Worm (Caenorhabditis elegans) whole organism, young adult: ENCODE measurements around the gene tcl-2.

Experiments used
- B0019.2 ChIP-seq: fragments of 200-800 bp; sonication (Bioruptor generic); conservative IDR thresholded peaks from 2 replicates; pipeline ENCODE4 v1.3.6; 2022; ENCODE audit warnings: missing genetic modification reagents, missing genetic modification characterization, missing compliant biosample characterization
- B0336.3 ChIP-seq: fragments of 200-800 bp; sonication (Bioruptor generic); IDR thresholded peaks from 2 replicates; pipeline ENCODE4 v1.3.6; 2022; ENCODE audit warnings: missing genetic modification characterization, missing compliant biosample characterization
- D2030.7 ChIP-seq: fragments of 200-800 bp; sonication (Bioruptor generic); IDR thresholded peaks from 2 replicates; pipeline ENCODE4 v1.3.6; 2022; ENCODE audit warnings: missing genetic modification reagents, missing genetic modification characterization, missing compliant biosample characterization
- F10E7.11 ChIP-seq: sonication (generic microtip); optimal IDR thresholded peaks from 2 replicates; lab custom pipeline; 2017; ENCODE audit warnings: mild to moderate bottlenecking, missing genetic modification characterization, moderate library complexity, missing compliant biosample characterization
- F37B4.10 ChIP-seq: fragments of 200-800 bp; sonication (Bioruptor generic); IDR thresholded peaks from 2 replicates; pipeline ENCODE4 v1.3.6; 2022; ENCODE audit warnings: missing genetic modification characterization, missing compliant biosample characterization
- F49E8.2 ChIP-seq: sonication (generic microtip); optimal IDR thresholded peaks from 3 replicates; lab custom pipeline; 2017; ENCODE audit warnings: missing genetic modification characterization, mild to moderate bottlenecking, missing compliant biosample characterization, antibody characterized with exemption, moderate library complexity; ENCODE audit not compliant: insufficient read depth
- F57A8.1 ChIP-seq: fragments of 200-800 bp; sonication (Bioruptor generic); optimal IDR thresholded peaks from 2 replicates; lab custom pipeline; 2018; ENCODE audit warnings: mild to moderate bottlenecking, missing genetic modification characterization, moderate library complexity, missing compliant biosample characterization
- K11D2.4 ChIP-seq: fragments of 200-800 bp; sonication (Bioruptor generic); IDR thresholded peaks from 2 replicates; pipeline ENCODE4 v1.3.6; 2022; ENCODE audit warnings: missing genetic modification reagents, missing genetic modification characterization, missing compliant biosample characterization
- T07F8.4 ChIP-seq: sonication (generic microtip); optimal IDR thresholded peaks from 2 replicates; lab custom pipeline; 2016; ENCODE audit warnings: mild to moderate bottlenecking, missing genetic modification characterization, moderate library complexity, missing compliant biosample characterization
- Y56A3A.18 ChIP-seq: fragments of 200-800 bp; sonication (Bioruptor generic); IDR thresholded peaks from 2 replicates; pipeline ENCODE4 v1.3.6; 2022; ENCODE audit warnings: missing genetic modification reagents, missing genetic modification characterization, missing compliant biosample characterization
- ZK185.1 ChIP-seq: sonication (generic microtip); optimal IDR thresholded peaks from 2 replicates; lab custom pipeline; 2016; ENCODE audit warnings: mild to moderate bottlenecking, missing genetic modification characterization, missing compliant biosample characterization; ENCODE audit not compliant: poor library complexity, severe bottlenecking
- akir-1 ChIP-seq: fragments of 200-800 bp; sonication (Bioruptor generic); optimal IDR thresholded peaks from 2 replicates; lab custom pipeline; 2018; ENCODE audit warnings: mild to moderate bottlenecking, missing genetic modification characterization, moderate library complexity, missing compliant biosample characterization
- atf-7 ChIP-seq: sonication (generic microtip); optimal IDR thresholded peaks from 2 replicates; lab custom pipeline; 2017; ENCODE audit warnings: mild to moderate bottlenecking, missing genetic modification characterization, missing compliant biosample characterization
- athp-1 ChIP-seq: sonication (generic microtip); optimal IDR thresholded peaks from 2 replicates; lab custom pipeline; 2017; ENCODE audit warnings: mild to moderate bottlenecking, missing genetic modification characterization, missing compliant biosample characterization
- attf-3 ChIP-seq: fragments of 200-800 bp; sonication (Bioruptor generic); conservative IDR thresholded peaks from 2 replicates; pipeline ENCODE4 v1.3.6; 2022; ENCODE audit warnings: missing genetic modification reagents, missing genetic modification characterization, missing compliant biosample characterization
- ccch-3 ChIP-seq: fragments of 200-800 bp; sonication (Bioruptor generic); optimal IDR thresholded peaks from 2 replicates; lab custom pipeline; 2018; ENCODE audit warnings: mild to moderate bottlenecking, missing genetic modification characterization, missing compliant biosample characterization
- cebp-2 ChIP-seq: fragments of 200-800 bp; sonication (Bioruptor generic); IDR thresholded peaks from 2 replicates; pipeline ENCODE4 v1.3.6; 2022; ENCODE audit warnings: missing genetic modification characterization, missing compliant biosample characterization
- ceh-100 ChIP-seq: fragments of 200-800 bp; sonication (Bioruptor generic); IDR thresholded peaks from 2 replicates; pipeline ENCODE4 v1.3.6; 2022; ENCODE audit warnings: missing genetic modification reagents, missing genetic modification characterization, missing compliant biosample characterization
- chd-7 ChIP-seq: sonication (generic microtip); optimal IDR thresholded peaks from 2 replicates; lab custom pipeline; 2016; ENCODE audit warnings: mild to moderate bottlenecking, missing genetic modification characterization, moderate library complexity, missing compliant biosample characterization
- dpff-1 ChIP-seq: sonication (generic microtip); optimal IDR thresholded peaks from 2 replicates; lab custom pipeline; 2017; ENCODE audit warnings: mild to moderate bottlenecking, missing genetic modification characterization, missing compliant biosample characterization
- egl-18 ChIP-seq: fragments of 200-800 bp; sonication (Bioruptor generic); IDR thresholded peaks from 2 replicates; pipeline ENCODE4 v1.3.6; 2022; ENCODE audit warnings: missing genetic modification reagents, missing genetic modification characterization, missing compliant biosample characterization
- ekl-4 ChIP-seq: fragments of 200-800 bp; sonication (Bioruptor generic); IDR thresholded peaks from 2 replicates; pipeline ENCODE4 v1.3.6; 2022; ENCODE audit warnings: missing genetic modification reagents, missing genetic modification characterization, missing compliant biosample characterization
- ets-4 ChIP-seq: fragments of 200-800 bp; sonication (Bioruptor generic); optimal IDR thresholded peaks from 2 replicates; lab custom pipeline; 2018; ENCODE audit warnings: mild to moderate bottlenecking, missing genetic modification characterization, missing compliant biosample characterization
- fkh-3 ChIP-seq: sonication (generic microtip); optimal IDR thresholded peaks from 2 replicates; lab custom pipeline; 2016; ENCODE audit warnings: mild to moderate bottlenecking, missing genetic modification characterization, missing compliant biosample characterization
- hmg-1.2 ChIP-seq: fragments of 200-800 bp; sonication (Bioruptor generic); IDR thresholded peaks from 2 replicates; pipeline ENCODE4 v1.3.6; 2022; ENCODE audit warnings: missing genetic modification reagents, missing genetic modification characterization, missing compliant biosample characterization
- hsf-1 ChIP-seq: fragments of 200-800 bp; sonication (Bioruptor generic); IDR thresholded peaks from 2 replicates; pipeline ENCODE4 v1.3.6; 2022; ENCODE audit warnings: missing genetic modification reagents, missing genetic modification characterization, missing compliant biosample characterization
- let-526 ChIP-seq: fragments of 200-800 bp; sonication (Bioruptor generic); IDR thresholded peaks from 2 replicates; pipeline ENCODE4 v1.3.6; 2022; ENCODE audit warnings: missing genetic modification reagents, missing genetic modification characterization, missing compliant biosample characterization
- lin-35 ChIP-seq, 3 experiments: fragments of 150-350 bp in 2 of 3; sonication (generic microtip) in 1 of 3; optimal IDR thresholded peaks; 2 replicates each; lab custom pipeline; 2014 to 2018; ENCODE audit warnings: missing biosample characterization in 3 of 3, missing genetic modification characterization in 3 of 3, missing genetic modification reagents in 3 of 3
- lin-54 ChIP-seq: fragments of 200-800 bp; sonication (Bioruptor generic); optimal IDR thresholded peaks from 2 replicates; lab custom pipeline; 2018; ENCODE audit warnings: mild to moderate bottlenecking, missing genetic modification characterization, missing compliant biosample characterization
- lir-1 ChIP-seq: fragments of 200-800 bp; sonication (Bioruptor generic); conservative IDR thresholded peaks from 2 replicates; pipeline ENCODE4 v1.3.6; 2022; ENCODE audit warnings: missing genetic modification reagents, missing genetic modification characterization, missing compliant biosample characterization
- madf-3 ChIP-seq: fragments of 200-800 bp; sonication (Bioruptor generic); IDR thresholded peaks from 2 replicates; pipeline ENCODE4 v1.3.6; 2022; ENCODE audit warnings: missing genetic modification reagents, missing genetic modification characterization, missing compliant biosample characterization
- mxl-1 ChIP-seq: sonication (generic microtip); optimal IDR thresholded peaks from 2 replicates; lab custom pipeline; 2016; ENCODE audit warnings: missing genetic modification characterization, missing compliant biosample characterization
- nfyb-1 ChIP-seq: fragments of 200-800 bp; sonication (Bioruptor generic); IDR thresholded peaks from 2 replicates; pipeline ENCODE4 v1.3.6; 2022; ENCODE audit warnings: missing genetic modification reagents, missing genetic modification characterization, missing compliant biosample characterization
- pbrm-1 ChIP-seq: fragments of 200-800 bp; sonication (Bioruptor generic); IDR thresholded peaks from 2 replicates; pipeline ENCODE4 v1.3.6; 2022; ENCODE audit warnings: missing genetic modification reagents, missing genetic modification characterization, missing compliant biosample characterization
- rpc-1 ChIP-seq, 2 experiments: fragments of 150-350 bp in 1 of 2; sonication (generic microtip) in 1 of 2; optimal IDR thresholded peaks; 2 replicates each; lab custom pipeline; 2014 to 2018; ENCODE audit warnings: missing biosample characterization in 1 of 2, missing genetic modification characterization in 1 of 2, missing genetic modification reagents in 1 of 2, missing genotype in 1 of 2
- snpc-1.1 ChIP-seq: sonication (generic microtip); optimal IDR thresholded peaks from 2 replicates; lab custom pipeline; 2017; ENCODE audit warnings: missing genetic modification characterization, mild to moderate bottlenecking, missing compliant biosample characterization, antibody characterized with exemption, moderate library complexity, missing genotype, missing genetic modification reagents; ENCODE audit not compliant: insufficient read depth
- snpc-3.4 ChIP-seq: sonication (generic microtip); optimal IDR thresholded peaks from 2 replicates; lab custom pipeline; 2017; ENCODE audit warnings: missing genetic modification characterization, mild to moderate bottlenecking, missing compliant biosample characterization, antibody characterized with exemption, moderate library complexity, missing genotype, missing genetic modification reagents
- somi-1 ChIP-seq: fragments of 200-800 bp; sonication (Bioruptor generic); optimal IDR thresholded peaks from 2 replicates; lab custom pipeline; 2018; ENCODE audit warnings: mild to moderate bottlenecking, missing genetic modification characterization, missing compliant biosample characterization
- zfh-2 ChIP-seq: fragments of 200-800 bp; sonication (Bioruptor generic); conservative IDR thresholded peaks from 2 replicates; pipeline ENCODE4 v1.3.6; 2022; ENCODE audit warnings: missing genetic modification reagents, missing genetic modification characterization, missing compliant biosample characterization
- ztf-28 ChIP-seq: fragments of 200-800 bp; sonication (Bioruptor generic); IDR thresholded peaks from 2 replicates; pipeline ENCODE4 v1.3.6; 2022; ENCODE audit warnings: missing genetic modification reagents, missing genetic modification characterization, missing compliant biosample characterization

Gene tcl-2

ce11 chrIV:143807-144371 is 35.0 kb upstream of the tcl-2 start (continued):
- TF ChIP-seq T07F8.4: peak; percentile 7
- TF ChIP-seq ets-4 (GFP tag; lab: Kevin White, UChicago): no peak
- TF ChIP-seq cebp-2 (GFP tag; lab: Robert Waterston, UW): peak; percentile 55; the same call in 1 of the 2 replicates
- TF ChIP-seq atf-7: no peak
- TF ChIP-seq ZK185.1 (tag; lab: Kevin White, UChicago): no peak
- 0 out of 2 replicates have a peak, but pooled peaks have one; percentile 50 for TF ChIP-seq ztf-28 (GFP tag; lab: Robert Waterston, UW)
- TF ChIP-seq ceh-100: peak; percentile 20; the same call in 1 of the 2 replicates
- TF ChIP-seq F10E7.11 (tag; lab: Kevin White, UChicago): peak; percentile 58
- TF ChIP-seq Y56A3A.18 (GFP tag; lab: Robert Waterston, UW): 0 out of 2 replicates have a peak, but pooled peaks have one; percentile 54
- TF ChIP-seq akir-1: peak; percentile 25
- TF ChIP-seq madf-3 (GFP tag; lab: Robert Waterston, UW): no peak
- TF ChIP-seq athp-1 (tag; lab: Kevin White, UChicago): peak; percentile 55
- TF ChIP-seq attf-3: peak; percentile 67
- no peak for TF ChIP-seq B0019.2
- TF ChIP-seq mxl-1 (tag; lab: Kevin White, UChicago): peak; percentile 75
- TF ChIP-seq egl-18 (GFP tag; lab: Robert Waterston, UW): no peak
- TF ChIP-seq D2030.7 (GFP tag; lab: Robert Waterston, UW): peak; percentile 76
- peak; percentile 75 for TF ChIP-seq ekl-4 (GFP tag; lab: Robert Waterston, UW)
- TF ChIP-seq dpff-1 (tag; lab: Kevin White, UChicago): no peak
- TF ChIP-seq F37B4.10 (GFP tag; lab: Robert Waterston, UW): 0 out of 2 replicates have a peak, but pooled peaks have one; percentile 78
- peak; percentile 3 for TF ChIP-seq F57A8.1
- no peak for TF ChIP-seq B0336.3 (GFP tag; lab: Robert Waterston, UW)
- TF ChIP-seq nfyb-1 (GFP tag; lab: Robert Waterston, UW): peak; percentile 79
- peak; percentile 54; the same call in 1 of the 2 replicates for TF ChIP-seq pbrm-1 (GFP tag; lab: Robert Waterston, UW)
- peak; percentile 70 for TF ChIP-seq rpc-1 (optimal IDR thresholded peaks at IDR 0.05; lab: Kevin White, UChicago)
- TF ChIP-seq rpc-1 (tag; optimal IDR thresholded peaks at IDR 0.05; lab: Kevin White, UChicago): peak; percentile 84
- TF ChIP-seq lir-1: 0 out of 2 replicates have a peak, but pooled peaks have one; percentile 14
- TF ChIP-seq snpc-1.1 (tag; lab: Kevin White, UChicago): no peak
- no peak for TF ChIP-seq let-526 (GFP tag; lab: Robert Waterston, UW)
- no peak for TF ChIP-seq hsf-1 (GFP tag; lab: Robert Waterston, UW)
- peak; percentile 53 for TF ChIP-seq lin-54 (GFP tag; lab: Kevin White, UChicago)
- TF ChIP-seq lin-35 (GFP tag; optimal IDR thresholded peaks at IDR 0.05; lab: Kevin White, UChicago): peak in 1 of 3 experiments; percentile 11
- TF ChIP-seq, all 124 proteins: peak for 62

- TF ChIP-seq zfh-2: peak; percentile 48; the same call in 1 of the 2 replicates
- TF ChIP-seq attf-3: peak; percentile 46; the same call in 1 of the 2 replicates
- TF ChIP-seq chd-7 (tag; lab: Kevin White, UChicago): no peak
- TF ChIP-seq fkh-3 (tag; lab: Kevin White, UChicago): no peak
These were observed 31.1 kb upstream of the tcl-2 start, which contains the start of gene col-99 for ce11 chrIV:147819-148218. TSS of gene col-99 (minus strand) at chrIV:147919.

DNA sequence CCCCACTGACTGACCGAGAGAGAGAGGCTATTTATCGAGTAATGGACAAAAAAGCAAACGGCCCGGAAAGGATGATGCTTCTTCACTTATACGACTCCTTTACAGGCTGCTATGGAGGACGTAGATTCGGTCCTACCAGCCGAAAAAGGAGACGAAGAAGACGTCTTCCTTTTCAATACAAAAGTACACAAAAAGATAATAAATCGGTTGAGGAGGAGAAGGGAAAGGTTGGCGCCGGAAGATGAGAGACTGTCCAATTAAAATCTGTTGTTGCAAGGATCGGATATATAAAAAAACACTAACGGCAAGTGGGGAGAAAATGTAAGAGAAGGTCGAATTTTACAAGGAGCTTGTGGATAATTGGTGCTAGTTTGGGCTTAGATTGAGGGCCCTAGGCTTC is 30.1 kb upstream of the tcl-2 start:
- TF ChIP-seq somi-1 (GFP tag; lab: Kevin White, UChicago) (no peak), F49E8.2 (tag; lab: Kevin White, UChicago) (no peak), hmg-1.2 (GFP tag; lab: Robert Waterston, UW) (no peak), snpc-3.4 (tag; lab: Kevin White, UChicago) (no peak), zfh-2 (no peak), ccch-3 (GFP tag; lab: Kevin White, UChicago) (no peak), K11D2.4 (GFP tag; lab: Robert Waterston, UW) (no peak)
